Worm (Caenorhabditis elegans): Measurements from ENCODE around the gene ugt-58.
A peak's percentile ranks its signal among the peaks of the same experiment; 100 is the strongest.

The ugt-58 gene

ce11 chrII:9619402-9619862 lies 32.8 kb upstream of the ugt-58 start:
- TF ChIP-seq unc-39 (tag; optimal IDR thresholded peaks at IDR 0.05) (no peak), hlh-30 (tag; optimal IDR thresholded peaks at IDR 0.05; ENCODE audit: insufficient read depth) (peak; percentile 79), dmd-9 (GFP tag; IDR thresholded peaks at IDR 0.05) (no peak), nhr-48 (tag; optimal IDR thresholded peaks at IDR 0.05) (no peak), vab-7 (GFP tag; IDR thresholded peaks at IDR 0.05) (no peak), mdl-1 (tag; optimal IDR thresholded peaks at IDR 0.05) (peak in 1 of 2 experiments; percentile 74), fos-1 (tag; optimal IDR thresholded peaks at IDR 0.05) (no peak), zip-11 (GFP tag; IDR thresholded peaks at IDR 0.05) (no peak), lin-13 (GFP tag; optimal IDR thresholded peaks at IDR 0.05) (no peak), nhr-41 (GFP tag; IDR thresholded peaks at IDR 0.05) (0 out of 2 replicates have a peak, but pooled peaks have one; percentile 53), egl-27 (tag; optimal IDR thresholded peaks at IDR 0.05) (no peak), pha-4 (GFP tag; IDR thresholded peaks at IDR 0.05) (peak; percentile 66), pha-4 (tag; optimal IDR thresholded peaks at IDR 0.05) (peak; percentile 18), lim-7 (GFP tag; IDR thresholded peaks at IDR 0.05) (no peak), dmd-6 (GFP tag; IDR thresholded peaks at IDR 0.05) (peak; percentile 76), ceh-44 (GFP tag; IDR thresholded peaks at IDR 0.05) (no peak), daf-8 (GFP tag; IDR thresholded peaks at IDR 0.05) (no peak), gei-8 (GFP tag; optimal IDR thresholded peaks at IDR 0.05) (no peak), cey-2 (tag; optimal IDR thresholded peaks at IDR 0.05; ENCODE audit: borderline replicate concordance, insufficient read depth) (no peak), daf-16 (GFP tag; optimal IDR thresholded peaks at IDR 0.05) (no peak), daf-16 (tag; optimal IDR thresholded peaks at IDR 0.05) (peak; percentile 68), lin-29 (GFP tag; IDR thresholded peaks at IDR 0.05) (no peak), nhr-28 (tag; optimal IDR thresholded peaks at IDR 0.05) (peak; percentile 93), ceh-32 (tag; optimal IDR thresholded peaks at IDR 0.05; ENCODE audit: poor library complexity) (no peak), unc-62 (GFP tag; optimal IDR thresholded peaks at IDR 0.05 in 1 of 2) (peak in 1 of 2 experiments; percentile 42), unc-62 (tag; optimal IDR thresholded peaks at IDR 0.05) (no peak), hlh-11 (tag; optimal IDR thresholded peaks at IDR 0.05) (peak; percentile 92), nhr-11 (tag; optimal IDR thresholded peaks at IDR 0.05) (peak; percentile 79), dpl-1 (GFP tag; optimal IDR thresholded peaks at IDR 0.05) (peak; percentile 37), saeg-2 (GFP tag; IDR thresholded peaks at IDR 0.05) (0 out of 2 replicates have a peak, but pooled peaks have one; percentile 18), snpc-1.2 (GFP tag; IDR thresholded peaks at IDR 0.05) (no peak), pqm-1 (tag; optimal IDR thresholded peaks at IDR 0.05) (peak; percentile 41), lin-38 (GFP tag; IDR thresholded peaks at IDR 0.05) (peak; percentile 36), ctbp-1 (GFP tag; IDR thresholded peaks at IDR 0.05) (no peak), F10B5.3 (tag; optimal IDR thresholded peaks at IDR 0.05) (no peak), nhr-76 (tag; optimal IDR thresholded peaks at IDR 0.05) (no peak), lin-39 (tag; optimal IDR thresholded peaks at IDR 0.05) (no peak), ceh-82 (tag; optimal IDR thresholded peaks at IDR 0.05) (no peak), sdz-12 (GFP tag; optimal IDR thresholded peaks at IDR 0.05) (no peak), rbr-2 (tag; optimal IDR thresholded peaks at IDR 0.05) (no peak), egl-43 (GFP tag; IDR thresholded peaks at IDR 0.05) (0 out of 2 replicates have a peak, but pooled peaks have one; percentile 7), attf-4 (tag; optimal IDR thresholded peaks at IDR 0.05) (no peak), nhr-10 (tag; optimal IDR thresholded peaks at IDR 0.05) (no peak), Y75B8A.6 (GFP tag; IDR thresholded peaks at IDR 0.05) (no peak), ZK546.5 (tag; optimal IDR thresholded peaks at IDR 0.05) (no peak), F26F4.8 (GFP tag; conservative IDR thresholded peaks at IDR 0.05) (no peak), nhr-25 (tag; optimal IDR thresholded peaks at IDR 0.05; ENCODE audit: borderline replicate concordance, insufficient read depth) (no peak), mxl-3 (GFP tag; optimal IDR thresholded peaks at IDR 0.05) (peak; percentile 94), mes-2 (tag; optimal IDR thresholded peaks at IDR 0.05; ENCODE audit: poor library complexity, severe bottlenecking) (peak; percentile 39), zip-2 (tag; optimal IDR thresholded peaks at IDR 0.05) (no peak), nhr-42 (GFP tag; IDR thresholded peaks at IDR 0.05) (no peak), set-16 (GFP tag; IDR thresholded peaks at IDR 0.05) (peak; percentile 34; the same call in 1 of the 2 replicates)

All from whole organism, L4 larva.